Worm (Caenorhabditis elegans): ENCODE measurements around the gene K05F1.10.

ce11 chrII:5790313-5790773, 14.9 kb downstream of the K05F1.10 start, which contains the start of gene lect-2:
- no peak for TF ChIP-seq unc-86 (tag; optimal IDR thresholded peaks at IDR 0.05)
- no peak for TF ChIP-seq pha-4 (tag; optimal IDR thresholded peaks at IDR 0.05)
- no peak for TF ChIP-seq nhr-232 (tag; optimal IDR thresholded peaks at IDR 0.05)
